Fruit fly (Drosophila melanogaster) whole organism, embryonic: ENCODE results near the gene CG8837.

Experiments used
- Atf-2 ChIP-seq: fragments of 200-800 bp; sonication (Bioruptor generic); optimal IDR thresholded peaks from 2 replicates; lab custom pipeline; 2016; ENCODE audit warnings: missing biosample characterization, missing genetic modification characterization
- B-H2 ChIP-seq: fragments of 200-800 bp; sonication (Bioruptor generic); optimal IDR thresholded peaks from 2 replicates; lab custom pipeline; 2018; ENCODE audit warnings: missing biosample characterization, mild to moderate bottlenecking, missing genetic modification characterization
- CG11247 ChIP-seq: fragments of 200-800 bp; sonication (Bioruptor generic); IDR thresholded peaks from 2 replicates; pipeline ENCODE4 v1.3.6; 2022; ENCODE audit warnings: missing biosample characterization, missing genetic modification characterization
- CG11695 ChIP-seq: fragments of 200-800 bp; sonication (Bioruptor generic); IDR thresholded peaks from 3 replicates; pipeline ENCODE4 v1.3.6; 2022; ENCODE audit warnings: missing biosample characterization, missing genetic modification characterization
- CG12104 ChIP-seq: fragments of 200-800 bp; sonication (Bioruptor generic); optimal IDR thresholded peaks from 3 replicates; lab custom pipeline; 2016; ENCODE audit warnings: missing biosample characterization, missing genetic modification characterization
- CG12236 ChIP-seq: fragments of 200-800 bp; sonication (Bioruptor generic); optimal IDR thresholded peaks from 2 replicates; lab custom pipeline; 2016; ENCODE audit warnings: missing biosample characterization, missing genetic modification characterization
- CG2120 ChIP-seq: fragments of 200-800 bp; sonication (Bioruptor generic); optimal IDR thresholded peaks from 3 replicates; lab custom pipeline; 2016; ENCODE audit warnings: missing biosample characterization, missing genetic modification characterization
- CG2712 ChIP-seq: fragments of 200-800 bp; optimal IDR thresholded peaks from 3 replicates; lab custom pipeline; 2019; ENCODE audit warnings: missing biosample characterization, mild to moderate bottlenecking, missing genetic modification characterization, moderate library complexity
- CG3838 ChIP-seq: fragments of 200-800 bp; sonication (Bioruptor generic); optimal IDR thresholded peaks from 3 replicates; lab custom pipeline; 2016; ENCODE audit warnings: missing biosample characterization, missing genetic modification characterization
- CG7271 ChIP-seq: fragments of 200-800 bp; sonication (Bioruptor generic); optimal IDR thresholded peaks from 2 replicates; lab custom pipeline; 2018; ENCODE audit warnings: missing biosample characterization, mild to moderate bottlenecking, missing genetic modification characterization, moderate library complexity
- CG7786 ChIP-seq: fragments of 200-800 bp; sonication (Bioruptor generic); optimal IDR thresholded peaks from 2 replicates; lab custom pipeline; 2016; ENCODE audit warnings: missing biosample characterization, missing genetic modification characterization
- CG7963 ChIP-seq: fragments of 200-800 bp; sonication (Bioruptor generic); IDR thresholded peaks from 3 replicates; pipeline ENCODE4 v1.3.6; 2022; ENCODE audit warnings: missing biosample characterization, missing genetic modification characterization; ENCODE audit not compliant: partially characterized antibody
- CG9437 ChIP-seq: fragments of 200-800 bp; sonication (Bioruptor generic); optimal IDR thresholded peaks from 2 replicates; lab custom pipeline; 2018; ENCODE audit warnings: missing biosample characterization, mild to moderate bottlenecking, missing genetic modification characterization
- CHES-1-like ChIP-seq: fragments of 200-800 bp; sonication (Bioruptor generic); optimal IDR thresholded peaks from 2 replicates; lab custom pipeline; 2016; ENCODE audit warnings: missing biosample characterization, missing genetic modification characterization
- Chrac-16 ChIP-seq: fragments of 200-800 bp; sonication (Bioruptor generic); optimal IDR thresholded peaks from 3 replicates; lab custom pipeline; 2016; ENCODE audit warnings: missing biosample characterization, missing genetic modification characterization
- HLH3B ChIP-seq: fragments of 200-800 bp; sonication (Bioruptor generic); IDR thresholded peaks from 2 replicates; pipeline ENCODE4 v1.3.6; 2022; ENCODE audit warnings: missing biosample characterization, missing genetic modification characterization
- Hey ChIP-seq: fragments of 200-800 bp; sonication (Bioruptor generic); optimal IDR thresholded peaks from 3 replicates; lab custom pipeline; 2018; ENCODE audit warnings: missing biosample characterization, mild to moderate bottlenecking, missing genetic modification characterization
- Hmr ChIP-seq: fragments of 200-800 bp; sonication (Bioruptor generic); optimal IDR thresholded peaks from 3 replicates; lab custom pipeline; 2017; ENCODE audit warnings: mild to moderate bottlenecking, missing biosample characterization, missing genetic modification reagents, missing genetic modification characterization
- Hr39 ChIP-seq: fragments of >200 bp; optimal IDR thresholded peaks from 2 replicates; lab custom pipeline; 2017
- Hsf ChIP-seq: fragments of 200-800 bp; sonication (Bioruptor generic); optimal IDR thresholded peaks from 3 replicates; lab custom pipeline; 2016; ENCODE audit warnings: missing biosample characterization, missing genetic modification characterization
- Mad ChIP-seq: fragments of 200-800 bp; sonication (Bioruptor generic); optimal IDR thresholded peaks from 2 replicates; lab custom pipeline; 2016; ENCODE audit warnings: missing biosample characterization, missing genetic modification characterization
- NK7.1 ChIP-seq: fragments of 200-800 bp; sonication (Bioruptor generic); optimal IDR thresholded peaks from 3 replicates; lab custom pipeline; 2016; ENCODE audit warnings: missing biosample characterization, missing genetic modification characterization
- Nf-YA ChIP-seq: fragments of 200-800 bp; sonication (Bioruptor generic); IDR thresholded peaks from 2 replicates; pipeline ENCODE4 v1.3.6; 2022; ENCODE audit warnings: missing biosample characterization, missing genetic modification characterization
- Ptx1 ChIP-seq: fragments of 200-800 bp; sonication (Bioruptor generic); IDR thresholded peaks from 2 replicates; pipeline ENCODE4 v1.3.6; 2022; ENCODE audit warnings: missing biosample characterization, missing genetic modification characterization
- Six4 ChIP-seq: fragments of 200-800 bp; sonication (Bioruptor generic); optimal IDR thresholded peaks from 2 replicates; lab custom pipeline; 2016; ENCODE audit warnings: missing biosample characterization, missing genetic modification characterization
- abd-A ChIP-seq: fragments of 200-800 bp; sonication (Bioruptor generic); optimal IDR thresholded peaks from 3 replicates; lab custom pipeline; 2019; ENCODE audit warnings: missing biosample characterization, mild to moderate bottlenecking, missing genetic modification characterization, moderate library complexity
- az2 ChIP-seq: fragments of 200-800 bp; sonication (Bioruptor generic); optimal IDR thresholded peaks from 3 replicates; lab custom pipeline; 2016; ENCODE audit warnings: missing biosample characterization, missing genetic modification characterization
- bowl ChIP-seq: fragments of 200-800 bp; sonication (Bioruptor generic); IDR thresholded peaks from 2 replicates; pipeline ENCODE4 v1.3.6; 2022; ENCODE audit warnings: missing biosample characterization, missing genetic modification characterization
- dati ChIP-seq: fragments of 200-800 bp; sonication (Bioruptor generic); IDR thresholded peaks from 2 replicates; pipeline ENCODE4 v1.3.6; 2022; ENCODE audit warnings: missing biosample characterization, missing genetic modification characterization
- dm ChIP-seq: fragments of 200-800 bp; sonication (Bioruptor generic); optimal IDR thresholded peaks from 3 replicates; lab custom pipeline; 2016; ENCODE audit warnings: missing biosample characterization, missing genetic modification characterization
- fd96Cb ChIP-seq: fragments of 200-800 bp; sonication (Bioruptor generic); optimal IDR thresholded peaks from 2 replicates; lab custom pipeline; 2018; ENCODE audit warnings: missing biosample characterization, mild to moderate bottlenecking, missing genetic modification characterization, moderate library complexity
- gcm2 ChIP-seq: fragments of 200-800 bp; sonication (Bioruptor generic); optimal IDR thresholded peaks from 2 replicates; lab custom pipeline; 2016; ENCODE audit warnings: missing biosample characterization, missing genetic modification characterization
- ham ChIP-seq: fragments of 200-800 bp; sonication (Bioruptor generic); IDR thresholded peaks from 2 replicates; pipeline ENCODE4 v1.3.6; 2022; ENCODE audit warnings: missing biosample characterization, missing genetic modification characterization
- her ChIP-seq: fragments of 200-800 bp; sonication (Bioruptor generic); optimal IDR thresholded peaks from 2 replicates; lab custom pipeline; 2016; ENCODE audit warnings: missing biosample characterization, missing genetic modification characterization
- knrl ChIP-seq: fragments of 200-800 bp; sonication (Bioruptor generic); IDR thresholded peaks from 3 replicates; pipeline ENCODE4 v1.3.6; 2022; ENCODE audit warnings: missing biosample characterization, missing genetic modification characterization; ENCODE audit not compliant: partially characterized antibody
- lbe ChIP-seq: fragments of 200-800 bp; sonication (Bioruptor generic); optimal IDR thresholded peaks from 2 replicates; lab custom pipeline; 2016; ENCODE audit warnings: missing biosample characterization, mild to moderate bottlenecking, missing genetic modification characterization
- lmd ChIP-seq: fragments of 200-800 bp; sonication (Bioruptor generic); IDR thresholded peaks from 2 replicates; pipeline ENCODE4 v1.3.6; 2022; ENCODE audit warnings: missing biosample characterization, missing genetic modification characterization
- lola ChIP-seq, 3 experiments: fragments of >200 bp in 2 of 3; fragments of 200-800 bp in 1 of 3; sonication (Bioruptor generic) in 1 of 3; optimal IDR thresholded peaks; 2 replicates each; lab custom pipeline; 2017 to 2019; ENCODE audit warnings: missing biosample characterization in 3 of 3, missing genetic modification characterization in 3 of 3, mild to moderate bottlenecking in 1 of 3, moderate library complexity in 1 of 3
- nom ChIP-seq: fragments of 200-800 bp; sonication (Bioruptor generic); optimal IDR thresholded peaks from 2 replicates; lab custom pipeline; 2017; ENCODE audit warnings: missing biosample characterization, missing genetic modification characterization, mild to moderate bottlenecking, moderate library complexity, missing genetic modification reagents
- onecut ChIP-seq: fragments of 200-800 bp; sonication (Bioruptor generic); IDR thresholded peaks from 2 replicates; pipeline ENCODE4 v1.3.6; 2022; ENCODE audit warnings: missing biosample characterization, missing genetic modification characterization
- otp ChIP-seq: fragments of 200-800 bp; sonication (Bioruptor generic); IDR thresholded peaks from 3 replicates; pipeline ENCODE4, ENCODE4 v1.3.6; 2022; ENCODE audit warnings: missing biosample characterization, missing genetic modification characterization
- rib ChIP-seq: fragments of 200-800 bp; sonication (Bioruptor generic); IDR thresholded peaks from 2 replicates; pipeline ENCODE4 v1.3.6; 2022; ENCODE audit warnings: missing biosample characterization, missing genetic modification characterization
- run ChIP-seq: fragments of 200-800 bp; sonication (Bioruptor generic); optimal IDR thresholded peaks from 3 replicates; lab custom pipeline; 2018; ENCODE audit warnings: missing biosample characterization, mild to moderate bottlenecking, missing genetic modification characterization
- sd ChIP-seq: fragments of 200-800 bp; sonication (Bioruptor generic); optimal IDR thresholded peaks from 3 replicates; lab custom pipeline; 2018; ENCODE audit warnings: missing biosample characterization, mild to moderate bottlenecking, missing genetic modification characterization, moderate library complexity
- shn ChIP-seq: fragments of 200-800 bp; sonication (Bioruptor generic); optimal IDR thresholded peaks from 3 replicates; lab custom pipeline; 2016; ENCODE audit warnings: missing biosample characterization, missing genetic modification characterization
- slp2 ChIP-seq: fragments of 200-800 bp; sonication (Bioruptor generic); optimal IDR thresholded peaks from 2 replicates; lab custom pipeline; 2016; ENCODE audit warnings: missing biosample characterization, missing genetic modification characterization
- sna ChIP-seq: fragments of 200-800 bp; sonication (Bioruptor generic); IDR thresholded peaks from 2 replicates; pipeline ENCODE4 v1.3.6; 2022; ENCODE audit warnings: missing biosample characterization, missing genetic modification characterization; ENCODE audit not compliant: partially characterized antibody
- sob ChIP-seq: fragments of 200-800 bp; sonication (Bioruptor generic); IDR thresholded peaks from 2 replicates; pipeline ENCODE4 v1.3.6; 2022; ENCODE audit warnings: missing biosample characterization, missing genetic modification characterization
- sug ChIP-seq: fragments of 200-800 bp; optimal IDR thresholded peaks from 2 replicates; lab custom pipeline; 2019; ENCODE audit warnings: missing biosample characterization, mild to moderate bottlenecking, missing genetic modification characterization, moderate library complexity
- usp ChIP-seq: fragments of >200 bp; optimal IDR thresholded peaks from 2 replicates; lab custom pipeline; 2017; ENCODE audit warnings: missing biosample characterization, missing genetic modification characterization
- vnd ChIP-seq: fragments of 200-800 bp; sonication (Bioruptor generic); IDR thresholded peaks from 3 replicates; pipeline ENCODE4 v1.3.6; 2022; ENCODE audit warnings: missing biosample characterization, missing genetic modification characterization; ENCODE audit not compliant: partially characterized antibody
- zfh2 ChIP-seq: fragments of 200-800 bp; sonication (Bioruptor generic); optimal IDR thresholded peaks from 2 replicates; lab custom pipeline; 2016; ENCODE audit warnings: missing biosample characterization, missing genetic modification characterization

Gene CG8837

DNA sequence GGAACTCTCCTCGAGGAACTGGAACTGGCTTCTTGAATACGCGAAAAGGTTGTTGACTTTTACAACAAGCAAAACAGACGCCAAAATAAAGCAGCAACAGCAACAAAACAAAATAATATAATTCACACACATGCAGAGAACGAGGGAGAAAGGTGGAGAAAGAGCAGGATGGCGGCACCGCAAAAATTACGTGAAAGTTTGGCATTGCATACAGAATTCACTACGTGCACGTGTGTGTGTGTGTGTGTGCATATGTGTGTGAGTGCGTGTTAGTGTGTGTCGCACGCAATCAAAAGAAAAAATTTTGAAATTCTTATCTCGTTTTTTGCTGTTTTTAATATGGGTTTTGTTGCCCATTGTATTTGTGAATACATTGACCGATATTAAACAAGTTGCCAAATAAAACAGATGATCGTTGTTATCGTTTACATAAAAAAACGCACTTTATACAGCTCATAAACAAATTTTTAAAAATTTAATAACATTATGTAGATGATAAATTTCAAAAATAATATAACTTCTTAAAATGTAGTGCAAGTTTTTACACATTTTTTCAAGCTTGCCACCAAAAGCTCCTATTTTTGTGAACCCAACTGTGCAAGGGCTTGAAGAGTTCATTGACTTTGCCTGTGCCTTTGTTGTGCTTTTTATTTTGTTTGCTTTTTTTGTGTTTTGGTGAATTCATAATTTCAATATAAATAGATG, 21.3 kb downstream of the CG8837 start (continued):
- TF ChIP-seq CG7271 (tag; lab: Kevin White, UChicago): no peak
- no peak for TF ChIP-seq sna (GFP tag; lab: Robert Waterston, UW)
- TF ChIP-seq vnd (GFP tag; lab: Robert Waterston, UW): no peak
- no peak for TF ChIP-seq CG11247
- no peak for TF ChIP-seq CG12104 (GFP tag; lab: Kevin White, UChicago)
- no peak for TF ChIP-seq B-H2 (GFP tag; lab: Kevin White, UChicago)
- no peak for TF ChIP-seq abd-A
- no peak for TF ChIP-seq rib (GFP tag; lab: Robert Waterston, UW)
- no peak for TF ChIP-seq Mad
- no peak for TF ChIP-seq shn (GFP tag; lab: Kevin White, UChicago)
- TF ChIP-seq otp (GFP tag; lab: Robert Waterston, UW): no peak
- no peak for TF ChIP-seq NK7.1 (GFP tag; lab: Kevin White, UChicago)
- TF ChIP-seq slp2 (GFP tag; lab: Kevin White, UChicago): no peak
- TF ChIP-seq knrl: no peak
- no peak for TF ChIP-seq sd (tag; lab: Kevin White, UChicago)
- no peak for TF ChIP-seq dm (GFP tag; lab: Kevin White, UChicago)
- TF ChIP-seq Hsf (GFP tag; lab: Kevin White, UChicago): no peak
- no peak for TF ChIP-seq Six4 (GFP tag; lab: Kevin White, UChicago)
- no peak for TF ChIP-seq zfh2 (GFP tag; lab: Kevin White, UChicago)
- no peak for TF ChIP-seq CHES-1-like (GFP tag; lab: Kevin White, UChicago)
- no peak for TF ChIP-seq CG12236 (GFP tag; lab: Kevin White, UChicago)
- no peak for TF ChIP-seq ham (GFP tag; lab: Robert Waterston, UW)
- peak; percentile 1 for TF ChIP-seq fd96Cb (tag; lab: Kevin White, UChicago)
- peak in 1 of 3 experiments; percentile 15 for TF ChIP-seq lola (GFP tag; optimal IDR thresholded peaks at IDR 0.05; lab: Kevin White, UChicago)
- TF ChIP-seq CG3838 (GFP tag; lab: Kevin White, UChicago): no peak
- no peak for TF ChIP-seq CG7963 (GFP tag; lab: Robert Waterston, UW)
- TF ChIP-seq CG2120 (GFP tag; lab: Kevin White, UChicago): peak; percentile 11
- no peak; the same call in 1 of the 2 replicates for TF ChIP-seq Ptx1 (GFP tag; lab: Robert Waterston, UW)
- no peak for TF ChIP-seq nom (GFP tag; lab: Kevin White, UChicago)
- TF ChIP-seq sug (tag; lab: Kevin White, UChicago): no peak
- TF ChIP-seq gcm2: no peak
- peak; percentile 65 for TF ChIP-seq lbe (GFP tag; lab: Kevin White, UChicago)
- no peak for TF ChIP-seq HLH3B (GFP tag; lab: Robert Waterston, UW)
- TF ChIP-seq onecut (GFP tag; lab: Robert Waterston, UW): no peak
- no peak for TF ChIP-seq dati
- no peak for TF ChIP-seq bowl (GFP tag; lab: Robert Waterston, UW)
- peak; percentile 12 for TF ChIP-seq CG9437 (GFP tag; lab: Kevin White, UChicago)
- no peak for TF ChIP-seq usp (GFP tag; lab: Kevin White, UChicago)
- no peak for TF ChIP-seq Hey (tag; lab: Kevin White, UChicago)
- no peak for TF ChIP-seq Hmr
- TF ChIP-seq CG2712 (tag; lab: Kevin White, UChicago): peak; percentile 30
- TF ChIP-seq her (GFP tag; lab: Kevin White, UChicago): no peak
- TF ChIP-seq run (tag; lab: Kevin White, UChicago): no peak
- no peak for TF ChIP-seq lmd (GFP tag; lab: Robert Waterston, UW)
- no peak for TF ChIP-seq CG7786 (GFP tag; lab: Kevin White, UChicago)
- no peak for TF ChIP-seq Nf-YA (GFP tag; lab: Robert Waterston, UW)
- no peak for TF ChIP-seq sob
- no peak for TF ChIP-seq Hr39 (lab: Kevin White, UChicago)
- no peak for TF ChIP-seq Atf-2 (GFP tag; lab: Kevin White, UChicago)
- TF ChIP-seq Chrac-16: peak; percentile 11
- TF ChIP-seq CG11695 (GFP tag; lab: Robert Waterston, UW): no peak
- peak; percentile 32 for TF ChIP-seq az2 (GFP tag; lab: Kevin White, UChicago)
